Fruit fly (Drosophila melanogaster): ENCODE results near the gene CG42685.
"Not testable (repeated sequence)": the region's sequence is repeated elsewhere in the genome, so short reads cannot be mapped to it uniquely, and the experiment has no call there.

dm6 chr2L:14741740-14742139, 11.8 kb upstream of the CG42685 start, which contains the start of gene CG42586:
- not testable (repeated sequence) for TF ChIP-seq Myc, ttk, Sin3A, psq, insv (optimal IDR thresholded peaks at IDR 0.05)

Measured in Kc167 (cell line).